Worm (Caenorhabditis elegans): Measurements from ENCODE around the gene nfx-1.

nfx-1 gene

DNA sequence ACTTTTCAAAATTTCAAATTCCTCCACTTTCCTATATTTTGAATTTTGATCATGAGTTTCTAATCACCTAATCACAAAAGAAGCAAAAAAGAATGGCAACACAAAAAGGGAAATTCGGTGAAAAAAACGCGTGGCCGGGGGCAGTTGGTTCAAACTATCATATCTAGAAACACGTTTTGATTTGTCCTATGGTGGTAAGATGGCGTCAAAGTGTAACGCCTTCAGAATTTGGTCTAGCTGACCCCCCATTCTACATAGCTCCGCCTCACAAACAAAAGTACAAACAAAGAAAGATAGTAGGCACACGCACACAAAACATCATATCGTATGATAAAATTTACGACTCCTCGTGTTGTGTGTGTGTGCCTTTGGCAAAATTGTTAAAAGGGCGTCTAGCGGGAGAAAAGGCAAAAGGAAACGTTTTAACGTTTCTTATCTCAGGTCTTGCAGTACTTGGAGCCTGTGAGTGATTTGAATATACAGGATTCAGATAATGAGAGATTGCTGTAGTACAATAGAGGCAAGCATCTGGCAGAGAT, 46.9 kb downstream of the nfx-1 start:
- no peak for TF ChIP-seq unc-62 (GFP tag; optimal IDR thresholded peaks at IDR 0.05)

ce11 chrIII:6422721-6423120, 47.5 kb downstream of the nfx-1 start:
- no peak for TF ChIP-seq unc-62 (GFP tag; optimal IDR thresholded peaks at IDR 0.05)

ce11 chrIII:6427205-6427604, 52.0 kb downstream of the nfx-1 start, which contains the start of gene C05D11.8:
C05D11.8 (minus strand) TSS chrIII:6427305.
- TF ChIP-seq unc-62 (GFP tag; optimal IDR thresholded peaks at IDR 0.05): no peak
